Worm (Caenorhabditis elegans) whole organism, young adult: Measurements from ENCODE around the gene F40G9.6.
"Not testable (repeated sequence)": the region's sequence is repeated elsewhere in the genome, so short reads cannot be mapped to it uniquely, and the experiment has no call there.

Experiments
- D2030.7 ChIP-seq: fragments of 200-800 bp; sonication (Bioruptor generic); IDR thresholded peaks from 2 replicates; pipeline ENCODE4 v1.3.6; 2022; ENCODE audit warnings: missing genetic modification reagents, missing genetic modification characterization, missing compliant biosample characterization
- F23B12.7 ChIP-seq: sonication (generic microtip); optimal IDR thresholded peaks from 2 replicates; lab custom pipeline; 2017; ENCODE audit warnings: missing genetic modification characterization, mild to moderate bottlenecking, missing compliant biosample characterization, antibody characterized with exemption, moderate library complexity; ENCODE audit not compliant: insufficient read depth
- Y53F4B.3 ChIP-seq: fragments of 200-800 bp; sonication (Bioruptor generic); IDR thresholded peaks from 2 replicates; pipeline ENCODE4 v1.3.6; 2022; ENCODE audit warnings: missing genetic modification reagents, missing genetic modification characterization, missing compliant biosample characterization
- lin-35 ChIP-seq, 3 experiments: fragments of 150-350 bp in 2 of 3; sonication (generic microtip) in 1 of 3; optimal IDR thresholded peaks; 2 replicates each; lab custom pipeline; 2014 to 2018; ENCODE audit warnings: missing biosample characterization in 3 of 3, missing genetic modification characterization in 3 of 3, missing genetic modification reagents in 3 of 3
- lin-54 ChIP-seq: fragments of 200-800 bp; sonication (Bioruptor generic); optimal IDR thresholded peaks from 2 replicates; lab custom pipeline; 2018; ENCODE audit warnings: mild to moderate bottlenecking, missing genetic modification characterization, missing compliant biosample characterization
- madf-6 ChIP-seq: fragments of 200-800 bp; sonication (Bioruptor generic); IDR thresholded peaks from 2 replicates; pipeline ENCODE4 v1.3.6; 2022; ENCODE audit warnings: missing genetic modification reagents, missing genetic modification characterization, missing compliant biosample characterization
- madf-8 ChIP-seq: fragments of 200-800 bp; sonication (Bioruptor generic); conservative IDR thresholded peaks from 2 replicates; pipeline ENCODE4 v1.3.6; 2022; ENCODE audit warnings: missing genetic modification reagents, missing genetic modification characterization, missing compliant biosample characterization
- nhr-179 ChIP-seq: sonication (generic microtip); optimal IDR thresholded peaks from 2 replicates; lab custom pipeline; 2016; ENCODE audit warnings: mild to moderate bottlenecking, missing genetic modification characterization, missing compliant biosample characterization
- rec-8 ChIP-seq, 2 experiments: sonication (generic microtip); optimal IDR thresholded peaks; 2 replicates each; lab custom pipeline; 2016; ENCODE audit warnings: mild to moderate bottlenecking in 2 of 2, missing genetic modification characterization in 2 of 2, missing genetic modification reagents in 2 of 2, missing genotype in 2 of 2, missing biosample characterization in 1 of 2, missing compliant biosample characterization in 1 of 2, moderate library complexity in 1 of 2
- snpc-1.1 ChIP-seq: sonication (generic microtip); optimal IDR thresholded peaks from 2 replicates; lab custom pipeline; 2017; ENCODE audit warnings: missing genetic modification characterization, mild to moderate bottlenecking, missing compliant biosample characterization, antibody characterized with exemption, moderate library complexity, missing genotype, missing genetic modification reagents; ENCODE audit not compliant: insufficient read depth
- snpc-1.3 ChIP-seq: sonication (generic microtip); optimal IDR thresholded peaks from 2 replicates; lab custom pipeline; 2017; ENCODE audit warnings: missing genetic modification characterization, mild to moderate bottlenecking, missing compliant biosample characterization, antibody characterized with exemption, moderate library complexity, missing genotype, missing genetic modification reagents; ENCODE audit not compliant: insufficient read depth
- sptf-2 ChIP-seq: fragments of 200-800 bp; sonication (Bioruptor generic); optimal IDR thresholded peaks from 2 replicates; lab custom pipeline; 2018; ENCODE audit warnings: mild to moderate bottlenecking, missing genetic modification characterization, missing compliant biosample characterization
- unc-62 ChIP-seq: fragments of 150-350 bp; optimal IDR thresholded peaks from 2 replicates; lab custom pipeline; 2014; ENCODE audit warnings: missing biosample characterization, missing genetic modification reagents, missing genetic modification characterization

ce11 chrIII:160736-161400, 18.5 kb upstream of the F40G9.6 start:
- not testable (repeated sequence) for TF ChIP-seq Y53F4B.3 (GFP tag; lab: Robert Waterston, UW); snpc-1.1 (tag; lab: Kevin White, UChicago); nhr-179 (tag; lab: Kevin White, UChicago); D2030.7 (GFP tag; lab: Robert Waterston, UW); unc-62 (GFP tag; lab: Kevin White, UChicago); snpc-1.3 (tag; lab: Kevin White, UChicago); rec-8 (tag; optimal IDR thresholded peaks at IDR 0.05; lab: Kevin White, UChicago); lin-54; F23B12.7 (tag; lab: Kevin White, UChicago); sptf-2; lin-35 (GFP tag; optimal IDR thresholded peaks at IDR 0.05; lab: Kevin White, UChicago); madf-8 (GFP tag; lab: Robert Waterston, UW); madf-6 (GFP tag; lab: Robert Waterston, UW)
